Fruit fly (Drosophila melanogaster): ENCODE measurements around the gene CG5863.

dm6 chr3R:17403188-17403587 lies 7.7 kb upstream of the CG5863 start, which contains the start of gene CG34279:
- TF ChIP-seq EcR (GFP tag; optimal IDR thresholded peaks at IDR 0.05), result no peak
- TF ChIP-seq CG12605 (GFP tag; IDR thresholded peaks at IDR 0.05), result no peak
- no peak for TF ChIP-seq rn (GFP tag; IDR thresholded peaks at IDR 0.05)
- TF ChIP-seq CG17806 (tag; optimal IDR thresholded peaks at IDR 0.05), result no peak
- TF ChIP-seq fd96Ca (GFP tag; IDR thresholded peaks at IDR 0.05), result no peak
- no peak for TF ChIP-seq gl (tag; optimal IDR thresholded peaks at IDR 0.05)
- TF ChIP-seq Ets98B (GFP tag; IDR thresholded peaks at IDR 0.05), result no peak
- TF ChIP-seq Snoo (tag; optimal IDR thresholded peaks at IDR 0.05), result no peak
- no peak for TF ChIP-seq CG8301 (tag; optimal IDR thresholded peaks at IDR 0.05)
- TF ChIP-seq CG9948 (tag; optimal IDR thresholded peaks at IDR 0.05), result no peak
- no peak for TF ChIP-seq CG10348 (GFP tag; IDR thresholded peaks at IDR 0.05)
- no peak for TF ChIP-seq CG4496 (GFP tag; IDR thresholded peaks at IDR 0.05)

All from whole organism, pupa.